Worm (Caenorhabditis elegans): ENCODE measurements around the gene srd-45.

ce11 chrX:12331795-12332194 is 3.0 kb downstream of the srd-45 start, which contains the start of gene srd-46:
- no peak for TF ChIP-seq W03F9.2 (tag; optimal IDR thresholded peaks at IDR 0.05)
- no peak for TF ChIP-seq him-1 (tag; optimal IDR thresholded peaks at IDR 0.05)
- TF ChIP-seq dao-5 (tag; optimal IDR thresholded peaks at IDR 0.05), result no peak

All from whole organism, L4/young adult.